Worm (Caenorhabditis elegans) whole organism, L1 larva: Measurements from ENCODE around the gene sup-35.
A peak's percentile ranks its signal among the peaks of the same experiment; 100 is the strongest.

Source experiments
- C16A3.4 ChIP-seq: fragments of 150-350 bp; optimal IDR thresholded peaks from 2 replicates; lab custom pipeline; 2014; ENCODE audit warnings: missing biosample characterization, missing genetic modification characterization
- C34B4.2 ChIP-seq: sonication (generic microtip); optimal IDR thresholded peaks from 2 replicates; lab custom pipeline; 2017; ENCODE audit warnings: mild to moderate bottlenecking, missing genetic modification characterization, missing compliant biosample characterization
- F16B12.6 ChIP-seq: fragments of 150-350 bp; optimal IDR thresholded peaks from 2 replicates; lab custom pipeline; 2014; ENCODE audit warnings: missing biosample characterization, missing genetic modification characterization
- alr-1 ChIP-seq: fragments of 200-800 bp; sonication (Bioruptor generic); optimal IDR thresholded peaks from 2 replicates; lab custom pipeline; 2018; ENCODE audit warnings: borderline replicate concordance, mild to moderate bottlenecking, missing genetic modification characterization, missing compliant biosample characterization
- aly-2 ChIP-seq: fragments of 150-350 bp; optimal IDR thresholded peaks from 2 replicates; lab custom pipeline; 2014; ENCODE audit warnings: missing biosample characterization, missing genetic modification characterization
- ama-1 ChIP-seq: fragments of 150-350 bp; optimal IDR thresholded peaks from 2 replicates; lab custom pipeline; 2014
- blmp-1 ChIP-seq: fragments of 150-350 bp; optimal IDR thresholded peaks from 2 replicates; lab custom pipeline; 2014; ENCODE audit warnings: missing biosample characterization, missing genetic modification characterization
- ceh-82 ChIP-seq, 3 experiments: fragments of 150-350 bp in 1 of 3; sonication (generic microtip) in 2 of 3; optimal IDR thresholded peaks; 2 replicates each; lab custom pipeline; 2014 to 2017; ENCODE audit warnings: missing biosample characterization in 3 of 3, missing genetic modification characterization in 3 of 3
- ceh-88 ChIP-seq: fragments of 200-800 bp; sonication (Bioruptor generic); IDR thresholded peaks from 2 replicates; pipeline ENCODE4 v1.3.6; 2022; ENCODE audit warnings: missing genetic modification characterization, missing compliant biosample characterization
- dsc-1 ChIP-seq: sonication (generic microtip); optimal IDR thresholded peaks from 2 replicates; lab custom pipeline; 2016; ENCODE audit warnings: mild to moderate bottlenecking, missing genetic modification characterization, missing compliant biosample characterization
- efl-1 ChIP-seq, 4 experiments: fragments of 150-350 bp; optimal IDR thresholded peaks in 3 of 4; peaks in 1 of 4; 1 replicate in 1 of 4; 2 replicates in 3 of 4; lab custom pipeline; 2014; ENCODE audit warnings: missing biosample characterization in 2 of 4, missing genetic modification characterization in 2 of 4, missing genetic modification reagents in 2 of 4
- egl-13 ChIP-seq: sonication (generic microtip); optimal IDR thresholded peaks from 2 replicates; lab custom pipeline; 2016; ENCODE audit warnings: missing genotype, missing genetic modification reagents, missing genetic modification characterization, missing compliant biosample characterization
- egl-27 ChIP-seq, 2 experiments: fragments of 150-350 bp in 1 of 2; sonication (generic microtip); optimal IDR thresholded peaks; 3 replicates each; lab custom pipeline; 2017 to 2018; ENCODE audit warnings: missing biosample characterization in 2 of 2, missing genetic modification characterization in 2 of 2, missing genetic modification reagents in 2 of 2
- fkh-10 ChIP-seq: sonication (generic microtip); optimal IDR thresholded peaks from 2 replicates; lab custom pipeline; 2017; ENCODE audit warnings: missing biosample characterization, missing genetic modification reagents, missing genetic modification characterization
- fkh-4 ChIP-seq: sonication (generic microtip); optimal IDR thresholded peaks from 2 replicates; lab custom pipeline; 2016; ENCODE audit warnings: missing compliant biosample characterization, missing genetic modification characterization, borderline replicate concordance
- fkh-8 ChIP-seq: sonication (generic microtip); optimal IDR thresholded peaks from 2 replicates; lab custom pipeline; 2016; ENCODE audit warnings: mild to moderate bottlenecking, missing genetic modification characterization, missing compliant biosample characterization
- grh-1 ChIP-seq: fragments of 200-800 bp; sonication (Bioruptor generic); IDR thresholded peaks from 2 replicates; pipeline ENCODE4 v1.3.6; 2022; ENCODE audit warnings: missing genetic modification reagents, missing genetic modification characterization, missing compliant biosample characterization
- hlh-17 ChIP-seq: fragments of 200-800 bp; sonication (Bioruptor generic); optimal IDR thresholded peaks from 2 replicates; lab custom pipeline; 2018; ENCODE audit warnings: missing genetic modification characterization, mild to moderate bottlenecking, missing compliant biosample characterization, moderate library complexity, borderline replicate concordance
- hlh-4 ChIP-seq: sonication (generic microtip); optimal IDR thresholded peaks from 2 replicates; lab custom pipeline; 2016; ENCODE audit warnings: mild to moderate bottlenecking, missing genetic modification characterization, missing compliant biosample characterization
- hpl-2 ChIP-seq: fragments of 150-350 bp; optimal IDR thresholded peaks from 2 replicates; lab custom pipeline; 2014; ENCODE audit warnings: missing biosample characterization, missing genetic modification reagents, missing genetic modification characterization
- irx-1 ChIP-seq: sonication (generic microtip); optimal IDR thresholded peaks from 2 replicates; lab custom pipeline; 2016; ENCODE audit warnings: missing genetic modification characterization, missing compliant biosample characterization
- jun-1 ChIP-seq: fragments of 150-350 bp; optimal IDR thresholded peaks from 2 replicates; lab custom pipeline; 2014; ENCODE audit warnings: missing biosample characterization, missing genetic modification reagents, missing genetic modification characterization
- lin-13 ChIP-seq: fragments of 150-350 bp; optimal IDR thresholded peaks from 2 replicates; lab custom pipeline; 2014; ENCODE audit warnings: missing biosample characterization, missing genetic modification reagents, missing genetic modification characterization
- lin-14 ChIP-seq: fragments of 200-800 bp; sonication (Bioruptor generic); optimal IDR thresholded peaks from 2 replicates; lab custom pipeline; 2018; ENCODE audit warnings: mild to moderate bottlenecking, missing genetic modification characterization, moderate library complexity, missing compliant biosample characterization
- lin-15B ChIP-seq: fragments of 150-350 bp; sonication (generic microtip); optimal IDR thresholded peaks from 3 replicates; lab custom pipeline; 2014; ENCODE audit warnings: missing biosample characterization, missing genetic modification characterization
- lir-3 ChIP-seq: sonication (generic microtip); optimal IDR thresholded peaks from 2 replicates; lab custom pipeline; 2016; ENCODE audit warnings: mild to moderate bottlenecking, missing genetic modification characterization, moderate library complexity, missing compliant biosample characterization; ENCODE audit not compliant: poor library complexity
- lsy-2 ChIP-seq, 2 experiments: fragments of 150-350 bp; optimal IDR thresholded peaks; 2 replicates each; lab custom pipeline; 2014; ENCODE audit warnings: missing biosample characterization in 2 of 2, missing genetic modification characterization in 2 of 2
- mdl-1 ChIP-seq, 2 experiments: fragments of 150-350 bp; optimal IDR thresholded peaks; 2 replicates each; lab custom pipeline; 2014 to 2017; ENCODE audit warnings: missing biosample characterization in 2 of 2, missing genetic modification characterization in 2 of 2, inconsistent platforms in 1 of 2
- mef-2 ChIP-seq: fragments of 150-350 bp; optimal IDR thresholded peaks from 2 replicates; lab custom pipeline; 2014; ENCODE audit warnings: missing biosample characterization, missing genetic modification characterization
- mep-1 ChIP-seq: fragments of 150-350 bp; optimal IDR thresholded peaks from 2 replicates; lab custom pipeline; 2014; ENCODE audit warnings: missing biosample characterization, missing genetic modification characterization
- nhr-11 ChIP-seq: fragments of 150-350 bp; optimal IDR thresholded peaks from 2 replicates; lab custom pipeline; 2014; ENCODE audit warnings: missing biosample characterization, missing genetic modification characterization
- nhr-12 ChIP-seq: sonication (generic microtip); optimal IDR thresholded peaks from 2 replicates; lab custom pipeline; 2017; ENCODE audit warnings: missing biosample characterization, missing genetic modification characterization
- nhr-19 ChIP-seq: fragments of 200-800 bp; sonication (Bioruptor generic); conservative IDR thresholded peaks from 2 replicates; pipeline ENCODE4 v1.3.6; 2022; ENCODE audit warnings: missing genetic modification characterization, missing compliant biosample characterization
- nhr-20 ChIP-seq: sonication (generic microtip); optimal IDR thresholded peaks from 2 replicates; lab custom pipeline; 2016; ENCODE audit warnings: mild to moderate bottlenecking, missing genetic modification characterization, missing compliant biosample characterization
- nhr-237 ChIP-seq: fragments of 150-350 bp; optimal IDR thresholded peaks from 2 replicates; lab custom pipeline; 2014; ENCODE audit warnings: missing biosample characterization, missing genetic modification characterization
- nhr-28 ChIP-seq: fragments of 150-350 bp; optimal IDR thresholded peaks from 2 replicates; lab custom pipeline; 2014; ENCODE audit warnings: missing biosample characterization, missing genetic modification characterization
- nhr-71 ChIP-seq: sonication (generic microtip); optimal IDR thresholded peaks from 2 replicates; lab custom pipeline; 2016; ENCODE audit warnings: mild to moderate bottlenecking, missing genetic modification characterization, moderate library complexity, missing compliant biosample characterization
- nhr-77 ChIP-seq: fragments of 150-350 bp; optimal IDR thresholded peaks from 2 replicates; lab custom pipeline; 2014; ENCODE audit warnings: missing biosample characterization, missing genetic modification characterization
- nhr-84 ChIP-seq: sonication (generic microtip); optimal IDR thresholded peaks from 2 replicates; lab custom pipeline; 2017; ENCODE audit warnings: missing biosample characterization, missing genetic modification characterization
- nhr-90 ChIP-seq: sonication (generic microtip); optimal IDR thresholded peaks from 2 replicates; lab custom pipeline; 2016; ENCODE audit warnings: mild to moderate bottlenecking, missing genetic modification characterization, missing compliant biosample characterization; ENCODE audit not compliant: poor library complexity
- pag-3 ChIP-seq: sonication (generic microtip); optimal IDR thresholded peaks from 2 replicates; lab custom pipeline; 2017; ENCODE audit warnings: missing genetic modification characterization, mild to moderate bottlenecking, missing compliant biosample characterization, antibody characterized with exemption, borderline replicate concordance; ENCODE audit not compliant: insufficient read depth
- pax-3 ChIP-seq: fragments of 200-800 bp; sonication (Bioruptor generic); optimal IDR thresholded peaks from 2 replicates; lab custom pipeline; 2018; ENCODE audit warnings: mild to moderate bottlenecking, missing genetic modification characterization, moderate library complexity, missing compliant biosample characterization
- skn-1 ChIP-seq: fragments of 150-350 bp; optimal IDR thresholded peaks from 2 replicates; lab custom pipeline; 2014; ENCODE audit warnings: missing biosample characterization, missing genetic modification characterization
- snpc-4 ChIP-seq: fragments of 150-350 bp; optimal IDR thresholded peaks from 2 replicates; lab custom pipeline; 2014; ENCODE audit warnings: missing biosample characterization, missing genetic modification characterization
- tlp-1 ChIP-seq: fragments of 150-350 bp; optimal IDR thresholded peaks from 2 replicates; lab custom pipeline; 2014; ENCODE audit warnings: missing biosample characterization, missing genetic modification characterization
- unc-130 ChIP-seq: fragments of 150-350 bp; optimal IDR thresholded peaks from 2 replicates; lab custom pipeline; 2017; ENCODE audit warnings: missing biosample characterization, missing genetic modification characterization, inconsistent platforms
- unc-30 ChIP-seq: sonication (generic microtip); optimal IDR thresholded peaks from 2 replicates; lab custom pipeline; 2017; ENCODE audit warnings: missing biosample characterization, missing genetic modification characterization
- unc-86 ChIP-seq: sonication (generic microtip); optimal IDR thresholded peaks from 2 replicates; lab custom pipeline; 2016; ENCODE audit warnings: missing genetic modification characterization, missing compliant biosample characterization
- vab-15 ChIP-seq: sonication (generic microtip); optimal IDR thresholded peaks from 2 replicates; lab custom pipeline; 2017; ENCODE audit warnings: missing genotype, mild to moderate bottlenecking, missing genetic modification characterization, missing compliant biosample characterization
- xbp-1 ChIP-seq: sonication (generic microtip); optimal IDR thresholded peaks from 2 replicates; lab custom pipeline; 2016; ENCODE audit warnings: missing genetic modification characterization, missing compliant biosample characterization

The sup-35 gene

DNA sequence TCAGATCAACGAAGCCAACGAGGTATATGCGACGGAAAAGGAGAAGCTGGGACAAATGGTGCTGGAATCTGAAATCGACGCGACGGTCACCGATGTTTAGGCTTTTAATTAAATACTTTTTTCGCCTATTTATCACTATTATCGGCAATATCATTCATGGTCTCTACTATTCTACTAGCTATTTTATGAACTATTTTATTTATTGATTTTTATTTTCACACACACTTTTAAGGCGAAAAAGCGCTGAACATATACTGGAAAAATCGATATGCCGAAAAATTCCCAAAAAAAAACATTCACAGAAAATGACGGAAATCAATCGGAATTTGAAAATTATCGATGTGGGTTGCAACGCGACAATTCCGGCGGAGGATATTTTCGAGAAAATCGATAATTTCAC is 50.5 kb downstream of the sup-35 start, which contains the start of gene W09D6.1:
W09D6.1 (plus strand) TSS at position 301 of the 400 bp plus-strand sequence.
- TF ChIP-seq efl-1 (optimal IDR thresholded peaks at IDR 0.05; lab: Kevin White, UChicago): no peak
- TF ChIP-seq efl-1 (GFP tag; optimal IDR thresholded peaks at IDR 0.05 in 1 of 2; lab: Kevin White, UChicago): peak in 1 of 2 experiments; percentile 33
- no peak for TF ChIP-seq C34B4.2 (tag; lab: Kevin White, UChicago)
- TF ChIP-seq, all 84 proteins: peak for 1

DNA sequence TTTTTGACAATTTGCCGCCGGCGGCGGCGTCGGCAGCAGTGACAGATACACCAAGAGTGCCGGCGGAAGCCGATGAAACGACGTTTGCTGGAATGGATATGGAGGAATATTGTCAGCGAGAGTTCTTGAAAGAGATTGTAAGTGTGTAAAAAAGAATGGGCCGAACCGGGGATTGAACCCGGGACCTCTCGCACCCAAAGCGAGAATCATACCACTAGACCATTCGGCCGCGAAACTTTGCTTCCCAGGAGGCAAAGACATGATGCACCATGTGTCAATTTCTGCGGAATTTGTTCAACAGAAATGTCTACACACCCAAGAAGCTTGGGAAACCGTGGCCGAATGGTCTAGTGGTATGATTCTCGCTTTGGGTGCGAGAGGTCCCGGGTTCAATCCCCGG is 52.3 kb downstream of the sup-35 start:
- TF ChIP-seq lir-3: no peak
- no peak for TF ChIP-seq nhr-28
- TF ChIP-seq mef-2 (tag; lab: Kevin White, UChicago): peak; percentile 49
- peak; percentile 79 for TF ChIP-seq nhr-20 (tag; lab: Kevin White, UChicago)
- peak; percentile 90 for TF ChIP-seq nhr-71 (tag; lab: Kevin White, UChicago)
- peak; percentile 25 for TF ChIP-seq nhr-77
- TF ChIP-seq grh-1 (GFP tag; lab: Robert Waterston, UW): peak; percentile 61
- TF ChIP-seq mep-1 (tag; lab: Kevin White, UChicago): peak; percentile 77
- no peak for TF ChIP-seq nhr-11
- TF ChIP-seq egl-13 (tag; lab: Kevin White, UChicago): peak; percentile 74
- TF ChIP-seq lin-13 (GFP tag; lab: Kevin White, UChicago): peak; percentile 71
- peak; percentile 53 for TF ChIP-seq fkh-4 (tag; lab: Kevin White, UChicago)
- TF ChIP-seq nhr-90 (tag; lab: Kevin White, UChicago): peak; percentile 93
- TF ChIP-seq dsc-1 (tag; lab: Kevin White, UChicago): peak; percentile 95
- no peak for TF ChIP-seq blmp-1 (tag; lab: Kevin White, UChicago)
- peak; percentile 71 for TF ChIP-seq unc-86
- peak; percentile 75 for TF ChIP-seq xbp-1
- no peak for TF ChIP-seq unc-30
- TF ChIP-seq hpl-2 (GFP tag; lab: Kevin White, UChicago): peak; percentile 48
- no peak for TF ChIP-seq egl-27 (tag; optimal IDR thresholded peaks at IDR 0.05; lab: Kevin White, UChicago)
- peak; percentile 43 for TF ChIP-seq fkh-10 (GFP tag; lab: Kevin White, UChicago)
- peak; percentile 68 for TF ChIP-seq aly-2 (tag; lab: Kevin White, UChicago)
- peak; percentile 68 for TF ChIP-seq snpc-4
- TF ChIP-seq hlh-4 (tag; lab: Kevin White, UChicago): no peak
- TF ChIP-seq F16B12.6 (tag; lab: Kevin White, UChicago): peak; percentile 69
- TF ChIP-seq lsy-2 (tag; optimal IDR thresholded peaks at IDR 0.05; lab: Kevin White, UChicago): peak; percentile 75 to 84
- TF ChIP-seq nhr-19 (GFP tag; lab: Robert Waterston, UW): peak; percentile 93
- TF ChIP-seq fkh-8 (tag; lab: Kevin White, UChicago): peak; percentile 61
- TF ChIP-seq nhr-84: no peak
- TF ChIP-seq hlh-17: no peak
- TF ChIP-seq C16A3.4: peak; percentile 81
- peak; percentile 89 for TF ChIP-seq jun-1 (tag; lab: Kevin White, UChicago)
- TF ChIP-seq vab-15 (tag; lab: Kevin White, UChicago): no peak
- TF ChIP-seq ceh-82 (tag; optimal IDR thresholded peaks at IDR 0.05; lab: Kevin White, UChicago): peak; percentile 45 to 68 (median 55)
- TF ChIP-seq lin-14 (GFP tag; lab: Kevin White, UChicago): no peak
- no peak for TF ChIP-seq pax-3 (tag; lab: Kevin White, UChicago)
- TF ChIP-seq lin-15B: no peak
- TF ChIP-seq pag-3 (tag; lab: Kevin White, UChicago): no peak
- no peak for TF ChIP-seq C34B4.2 (tag; lab: Kevin White, UChicago)
- TF ChIP-seq unc-130 (tag; lab: Kevin White, UChicago): peak; percentile 79
- no peak for TF ChIP-seq ama-1 (lab: Kevin White, UChicago)
- TF ChIP-seq skn-1 (tag; lab: Kevin White, UChicago): peak; percentile 79
- peak in 1 of 2 experiments; percentile 80 for TF ChIP-seq mdl-1 (tag; optimal IDR thresholded peaks at IDR 0.05; lab: Kevin White, UChicago)
- TF ChIP-seq nhr-12 (tag; lab: Kevin White, UChicago): no peak
- no peak for TF ChIP-seq alr-1 (tag; lab: Kevin White, UChicago)
- TF ChIP-seq ceh-88: peak; percentile 79
- TF ChIP-seq irx-1 (tag; lab: Kevin White, UChicago): peak; percentile 87
- no peak for TF ChIP-seq tlp-1
- no peak for TF ChIP-seq nhr-237 (tag; lab: Kevin White, UChicago)
